Fruit fly (Drosophila melanogaster) whole organism, embryonic: Measurements from ENCODE around the gene CG31038.

Source experiments
- CG10462 ChIP-seq: fragments of 200-800 bp; sonication (Bioruptor generic); optimal IDR thresholded peaks from 2 replicates; lab custom pipeline; 2016; ENCODE audit warnings: missing biosample characterization, missing genetic modification characterization
- CG12769 ChIP-seq: fragments of 200-800 bp; sonication (Bioruptor generic); optimal IDR thresholded peaks from 2 replicates; lab custom pipeline; 2019; ENCODE audit warnings: missing biosample characterization, mild to moderate bottlenecking, missing genetic modification characterization, moderate library complexity
- CG12942 ChIP-seq: fragments of 200-800 bp; sonication (Bioruptor generic); optimal IDR thresholded peaks from 3 replicates; lab custom pipeline; 2016; ENCODE audit warnings: missing biosample characterization, missing genetic modification characterization
- CG14014 ChIP-seq: fragments of 200-800 bp; sonication (Bioruptor generic); IDR thresholded peaks from 2 replicates; pipeline ENCODE4 v1.3.6; 2022; ENCODE audit warnings: missing biosample characterization, missing genetic modification characterization
- CG14667 ChIP-seq: fragments of 200-800 bp; sonication (Bioruptor generic); IDR thresholded peaks from 2 replicates; pipeline ENCODE4 v1.3.6; 2022; ENCODE audit warnings: missing biosample characterization, missing genetic modification characterization
- CG15479 ChIP-seq: fragments of 200-800 bp; sonication (Bioruptor generic); optimal IDR thresholded peaks from 3 replicates; lab custom pipeline; 2019; ENCODE audit warnings: missing biosample characterization, mild to moderate bottlenecking, missing genetic modification characterization, moderate library complexity
- CG1602 ChIP-seq: fragments of 200-800 bp; sonication (Bioruptor generic); optimal IDR thresholded peaks from 3 replicates; lab custom pipeline; 2016; ENCODE audit warnings: missing biosample characterization, missing genetic modification characterization
- CG17802 ChIP-seq: fragments of 200-800 bp; sonication (Bioruptor generic); optimal IDR thresholded peaks from 2 replicates; lab custom pipeline; 2018; ENCODE audit warnings: missing biosample characterization, mild to moderate bottlenecking, missing genetic modification characterization, moderate library complexity
- CG18764 ChIP-seq: fragments of 200-800 bp; sonication (Bioruptor generic); optimal IDR thresholded peaks from 3 replicates; lab custom pipeline; 2016; ENCODE audit warnings: missing biosample characterization, missing genetic modification characterization
- CG2678 ChIP-seq: fragments of 200-800 bp; sonication (Bioruptor generic); optimal IDR thresholded peaks from 3 replicates; lab custom pipeline; 2019; ENCODE audit warnings: missing biosample characterization, mild to moderate bottlenecking, missing genetic modification characterization, moderate library complexity
- CG30020 ChIP-seq: fragments of 200-800 bp; optimal IDR thresholded peaks from 2 replicates; lab custom pipeline; 2019; ENCODE audit warnings: missing biosample characterization, mild to moderate bottlenecking, missing genetic modification characterization, moderate library complexity
- CG34224 ChIP-seq: fragments of 200-800 bp; sonication (Bioruptor generic); IDR thresholded peaks from 3 replicates; pipeline ENCODE4 v1.3.6; 2022; ENCODE audit warnings: missing biosample characterization, missing genetic modification characterization; ENCODE audit not compliant: partially characterized antibody
- CG4282 ChIP-seq: fragments of 200-800 bp; sonication (Bioruptor generic); optimal IDR thresholded peaks from 2 replicates; lab custom pipeline; 2016; ENCODE audit warnings: missing biosample characterization, missing genetic modification characterization
- CG4820 ChIP-seq: fragments of 200-800 bp; sonication (Bioruptor generic); optimal IDR thresholded peaks from 3 replicates; lab custom pipeline; 2016; ENCODE audit warnings: missing biosample characterization, missing genetic modification characterization
- CG8089 ChIP-seq: fragments of 200-800 bp; sonication (Bioruptor generic); optimal IDR thresholded peaks from 3 replicates; lab custom pipeline; 2016; ENCODE audit warnings: missing biosample characterization, missing genetic modification characterization
- Camta ChIP-seq: fragments of 200-800 bp; sonication (Bioruptor generic); optimal IDR thresholded peaks from 2 replicates; lab custom pipeline; 2016; ENCODE audit warnings: missing biosample characterization, missing genetic modification characterization
- Deaf1 ChIP-seq: fragments of 200-800 bp; optimal IDR thresholded peaks from 3 replicates; lab custom pipeline; 2019; ENCODE audit warnings: missing biosample characterization, mild to moderate bottlenecking, missing genetic modification characterization, moderate library complexity
- Eip74EF ChIP-seq, 2 experiments: fragments of 200-800 bp in 1 of 2; fragments of >200 bp in 1 of 2; sonication (Bioruptor generic) in 1 of 2; optimal IDR thresholded peaks; 2 replicates each; lab custom pipeline; 2017 to 2019; ENCODE audit warnings: missing biosample characterization in 2 of 2, missing genetic modification characterization in 2 of 2, mild to moderate bottlenecking in 1 of 2, moderate library complexity in 1 of 2
- Mad ChIP-seq: fragments of 200-800 bp; sonication (Bioruptor generic); optimal IDR thresholded peaks from 2 replicates; lab custom pipeline; 2016; ENCODE audit warnings: missing biosample characterization, missing genetic modification characterization
- Med ChIP-seq: fragments of 200-800 bp; sonication (Bioruptor generic); peaks from one replicate; lab custom pipeline; 2016; ENCODE audit warnings: missing biosample characterization, missing genetic modification characterization, mild to moderate bottlenecking, inconsistent platforms, moderate library complexity
- PHDP ChIP-seq: fragments of 200-800 bp; sonication (Bioruptor generic); optimal IDR thresholded peaks from 3 replicates; lab custom pipeline; 2018; ENCODE audit warnings: missing biosample characterization, mild to moderate bottlenecking, missing genetic modification characterization, moderate library complexity
- Pdp1 ChIP-seq, 2 experiments: fragments of 200-800 bp; sonication (Bioruptor generic); optimal IDR thresholded peaks; 3 replicates each; lab custom pipeline; 2016; ENCODE audit warnings: missing biosample characterization in 2 of 2, missing genetic modification characterization in 2 of 2, mild to moderate bottlenecking in 1 of 2, moderate library complexity in 1 of 2
- Trl ChIP-seq, 3 experiments: fragments of >200 bp in 2 of 3; fragments of 200-800 bp in 1 of 3; sonication (Bioruptor generic) in 1 of 3; optimal IDR thresholded peaks; 2 replicates in 1 of 3; 3 replicates in 2 of 3; lab custom pipeline; 2016 to 2017; ENCODE audit warnings: missing biosample characterization in 1 of 3, missing genetic modification characterization in 1 of 3
- abd-A ChIP-seq: fragments of 200-800 bp; sonication (Bioruptor generic); optimal IDR thresholded peaks from 3 replicates; lab custom pipeline; 2019; ENCODE audit warnings: missing biosample characterization, mild to moderate bottlenecking, missing genetic modification characterization, moderate library complexity
- ato ChIP-seq: fragments of 200-800 bp; sonication (Bioruptor generic); IDR thresholded peaks from 2 replicates; pipeline ENCODE4 v1.3.6; 2022; ENCODE audit warnings: missing biosample characterization, missing genetic modification characterization; ENCODE audit not compliant: partially characterized antibody
- bsh ChIP-seq, 2 experiments: fragments of 200-800 bp; sonication (Bioruptor generic); optimal IDR thresholded peaks; 2 replicates each; lab custom pipeline; 2017 to 2018; ENCODE audit warnings: mild to moderate bottlenecking in 2 of 2, missing biosample characterization in 2 of 2, missing genetic modification characterization in 2 of 2, moderate library complexity in 1 of 2
- chinmo ChIP-seq: fragments of 200-800 bp; sonication (Bioruptor generic); IDR thresholded peaks from 4 replicates; pipeline ENCODE4 v1.3.6; 2022; ENCODE audit warnings: missing biosample characterization, missing genetic modification characterization; ENCODE audit not compliant: partially characterized antibody
- chn ChIP-seq: fragments of 200-800 bp; sonication (Bioruptor generic); optimal IDR thresholded peaks from 2 replicates; lab custom pipeline; 2016; ENCODE audit warnings: missing biosample characterization, missing genetic modification characterization
- disco-r ChIP-seq: fragments of 200-800 bp; sonication (Bioruptor generic); optimal IDR thresholded peaks from 2 replicates; lab custom pipeline; 2016; ENCODE audit warnings: missing biosample characterization, missing genetic modification characterization
- ems ChIP-seq: fragments of 200-800 bp; sonication (Bioruptor generic); optimal IDR thresholded peaks from 3 replicates; lab custom pipeline; 2016; ENCODE audit warnings: missing biosample characterization, missing genetic modification characterization
- exex ChIP-seq: fragments of 200-800 bp; sonication (Bioruptor generic); optimal IDR thresholded peaks from 4 replicates; lab custom pipeline; 2018; ENCODE audit warnings: missing biosample characterization, mild to moderate bottlenecking, missing genetic modification characterization, moderate library complexity
- fd96Cb ChIP-seq: fragments of 200-800 bp; sonication (Bioruptor generic); optimal IDR thresholded peaks from 2 replicates; lab custom pipeline; 2018; ENCODE audit warnings: missing biosample characterization, mild to moderate bottlenecking, missing genetic modification characterization, moderate library complexity
- gsb-n ChIP-seq: fragments of 200-800 bp; sonication (Bioruptor generic); optimal IDR thresholded peaks from 3 replicates; lab custom pipeline; 2018; ENCODE audit warnings: missing biosample characterization, mild to moderate bottlenecking, missing genetic modification characterization
- jumu ChIP-seq: fragments of 200-800 bp; sonication (Bioruptor generic); optimal IDR thresholded peaks from 3 replicates; lab custom pipeline; 2016; ENCODE audit warnings: missing biosample characterization, missing genetic modification characterization
- mirr ChIP-seq: fragments of 200-800 bp; sonication (Bioruptor generic); optimal IDR thresholded peaks from 3 replicates; lab custom pipeline; 2018; ENCODE audit warnings: missing biosample characterization, mild to moderate bottlenecking, missing genetic modification characterization
- pros ChIP-seq: fragments of 200-800 bp; sonication (Bioruptor generic); optimal IDR thresholded peaks from 3 replicates; lab custom pipeline; 2019; ENCODE audit warnings: missing biosample characterization, mild to moderate bottlenecking, missing genetic modification characterization, moderate library complexity
- pum ChIP-seq: fragments of 200-800 bp; sonication (Bioruptor generic); optimal IDR thresholded peaks from 2 replicates; lab custom pipeline; 2016; ENCODE audit warnings: missing biosample characterization, missing genetic modification characterization
- unc-4 ChIP-seq: fragments of 200-800 bp; sonication (Bioruptor generic); IDR thresholded peaks from 2 replicates; pipeline ENCODE4 v1.3.6; 2022; ENCODE audit warnings: missing biosample characterization, missing genetic modification characterization; ENCODE audit not compliant: partially characterized antibody

Gene CG31038

DNA sequence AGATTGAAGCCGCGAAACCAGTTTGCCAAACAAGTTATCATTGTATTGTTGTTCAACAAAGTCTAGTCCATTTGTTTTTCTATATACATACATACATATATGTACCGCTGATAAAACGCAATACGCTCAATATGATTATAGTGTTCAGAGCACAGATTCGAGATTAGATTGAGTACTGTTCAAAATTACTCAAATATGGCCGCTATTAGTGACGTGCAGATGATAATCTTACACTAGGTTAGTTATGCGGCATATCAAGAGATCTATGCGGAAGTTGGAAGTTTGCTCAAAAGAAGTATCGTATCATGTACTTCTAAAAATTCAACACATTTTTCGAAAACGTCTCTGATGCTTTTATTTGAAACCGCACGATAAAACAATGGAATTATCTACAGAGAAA lies 9.0 kb upstream of the CG31038 start (continued):
- TF ChIP-seq Mad (GFP tag; lab: Kevin White, UChicago) (no peak), fd96Cb (tag; lab: Kevin White, UChicago) (no peak), CG12942 (GFP tag; lab: Kevin White, UChicago) (no peak), ems (GFP tag; lab: Kevin White, UChicago) (no peak), jumu (no peak), disco-r (GFP tag; lab: Kevin White, UChicago) (no peak), CG15479 (GFP tag; lab: Kevin White, UChicago) (no peak), CG34224 (GFP tag; lab: Robert Waterston, UW) (peak; percentile 33; the same call in 1 of the 3 replicates), PHDP (tag; lab: Kevin White, UChicago) (no peak), exex (tag; lab: Kevin White, UChicago) (peak; percentile 64), CG30020 (tag; lab: Kevin White, UChicago) (no peak), CG18764 (GFP tag; lab: Kevin White, UChicago) (no peak), chn (GFP tag; lab: Kevin White, UChicago) (no peak), Trl (optimal IDR thresholded peaks at IDR 0.05; lab: Kevin White, UChicago) (peak in 1 of 2 experiments; percentile 0), Trl (GFP tag; optimal IDR thresholded peaks at IDR 0.05; lab: Kevin White, UChicago) (no peak), CG17802 (tag; lab: Kevin White, UChicago) (no peak), CG14667 (GFP tag; lab: Robert Waterston, UW) (no peak), CG2678 (tag; lab: Kevin White, UChicago) (no peak), CG4820 (GFP tag; lab: Kevin White, UChicago) (no peak), ato (GFP tag; lab: Robert Waterston, UW) (no peak), unc-4 (GFP tag; lab: Robert Waterston, UW) (no peak), Pdp1 (GFP tag; optimal IDR thresholded peaks at IDR 0.05; lab: Kevin White, UChicago) (peak in 1 of 2 experiments; percentile 0), Deaf1 (tag; lab: Kevin White, UChicago) (no peak), CG14014 (no peak), Camta (GFP tag; lab: Kevin White, UChicago) (no peak), mirr (GFP tag; lab: Kevin White, UChicago) (peak; percentile 47), CG12769 (tag; lab: Kevin White, UChicago) (no peak), chinmo (GFP tag; lab: Robert Waterston, UW) (peak; percentile 67; the same call in 2 of the 4 replicates), abd-A (tag; lab: Kevin White, UChicago) (no peak), CG8089 (GFP tag; lab: Kevin White, UChicago) (no peak), pum (GFP tag; lab: Kevin White, UChicago) (no peak), Eip74EF (GFP tag; optimal IDR thresholded peaks at IDR 0.05; lab: Kevin White, UChicago) (peak in 1 of 2 experiments; percentile 36), bsh (GFP tag; optimal IDR thresholded peaks at IDR 0.05; lab: Kevin White, UChicago) (no peak), CG4282 (GFP tag; lab: Kevin White, UChicago) (no peak), pros (no peak), CG1602 (GFP tag; lab: Kevin White, UChicago) (no peak), gsb-n (tag; lab: Kevin White, UChicago) (no peak), CG10462 (GFP tag; lab: Kevin White, UChicago) (no peak), Med (no peak)
